Worm (Caenorhabditis elegans) whole organism, L3 larva: Measurements from ENCODE around the gene popl-1.
A peak's percentile ranks its signal among the peaks of the same experiment; 100 is the strongest.

Source experiments
- ZK546.5 ChIP-seq: sonication (generic microtip); optimal IDR thresholded peaks from 2 replicates; lab custom pipeline; 2017; ENCODE audit warnings: missing biosample characterization, missing genetic modification characterization
- aly-2 ChIP-seq: fragments of 150-350 bp; optimal IDR thresholded peaks from 2 replicates; lab custom pipeline; 2014; ENCODE audit warnings: missing biosample characterization, missing genetic modification characterization
- ama-1 ChIP-seq: fragments of 150-350 bp; optimal IDR thresholded peaks from 2 replicates; lab custom pipeline; 2018
- ceh-16 ChIP-seq: sonication (generic microtip); optimal IDR thresholded peaks from 2 replicates; lab custom pipeline; 2017; ENCODE audit warnings: missing biosample characterization, missing genetic modification characterization
- ceh-82 ChIP-seq: fragments of 150-350 bp; optimal IDR thresholded peaks from 2 replicates; lab custom pipeline; 2014; ENCODE audit warnings: missing biosample characterization, missing genetic modification characterization
- ceh-9 ChIP-seq: sonication (generic microtip); optimal IDR thresholded peaks from 2 replicates; lab custom pipeline; 2018; ENCODE audit warnings: missing biosample characterization, missing genetic modification characterization
- daf-12 ChIP-seq: fragments of 150-350 bp; optimal IDR thresholded peaks from 2 replicates; lab custom pipeline; 2014; ENCODE audit warnings: missing biosample characterization, missing genetic modification reagents, missing genetic modification characterization
- elt-2 ChIP-seq: sonication (generic microtip); optimal IDR thresholded peaks from 2 replicates; lab custom pipeline; 2016; ENCODE audit warnings: missing genetic modification reagents, mild to moderate bottlenecking, missing genetic modification characterization, missing compliant biosample characterization
- elt-3 ChIP-seq, 3 experiments: fragments of 150-350 bp in 1 of 3; sonication (generic microtip) in 2 of 3; optimal IDR thresholded peaks; 2 replicates in 2 of 3; 4 replicates in 1 of 3; lab custom pipeline; 2014 to 2017; ENCODE audit warnings: missing biosample characterization in 3 of 3, missing genetic modification characterization in 3 of 3
- eor-1 ChIP-seq, 2 experiments: fragments of 150-350 bp; optimal IDR thresholded peaks; 2 replicates each; lab custom pipeline; 2014 to 2018; ENCODE audit warnings: missing biosample characterization in 2 of 2, missing genetic modification characterization in 2 of 2
- fkh-10 ChIP-seq: sonication (generic microtip); optimal IDR thresholded peaks from 2 replicates; lab custom pipeline; 2017; ENCODE audit warnings: missing biosample characterization, missing genetic modification reagents, missing genetic modification characterization
- fkh-2 ChIP-seq: fragments of 150-350 bp; optimal IDR thresholded peaks from 2 replicates; lab custom pipeline; 2014; ENCODE audit warnings: missing biosample characterization, missing genetic modification reagents, missing genetic modification characterization
- fos-1 ChIP-seq: fragments of 150-350 bp; optimal IDR thresholded peaks from 2 replicates; lab custom pipeline; 2014; ENCODE audit warnings: missing biosample characterization, missing genetic modification characterization
- hmg-11 ChIP-seq: sonication (generic microtip); optimal IDR thresholded peaks from 2 replicates; lab custom pipeline; 2016; ENCODE audit warnings: missing genetic modification characterization, missing compliant biosample characterization
- jun-1 ChIP-seq: fragments of 150-350 bp; optimal IDR thresholded peaks from 2 replicates; lab custom pipeline; 2014; ENCODE audit warnings: missing biosample characterization, missing genetic modification reagents, missing genetic modification characterization
- lin-15B ChIP-seq: fragments of 150-350 bp; optimal IDR thresholded peaks from 2 replicates; lab custom pipeline; 2014; ENCODE audit warnings: missing biosample characterization, missing genetic modification characterization
- lin-39 ChIP-seq: fragments of 150-350 bp; optimal IDR thresholded peaks from 2 replicates; lab custom pipeline; 2018; ENCODE audit warnings: missing biosample characterization, missing genetic modification reagents, missing genetic modification characterization
- lsy-12 ChIP-seq: sonication (generic microtip); optimal IDR thresholded peaks from 2 replicates; lab custom pipeline; 2016; ENCODE audit warnings: mild to moderate bottlenecking, missing genetic modification characterization, missing compliant biosample characterization
- mdl-1 ChIP-seq: fragments of 150-350 bp; optimal IDR thresholded peaks from 2 replicates; lab custom pipeline; 2014; ENCODE audit warnings: missing biosample characterization, missing genetic modification characterization
- mml-1 ChIP-seq: fragments of 150-350 bp; sonication (generic microtip); optimal IDR thresholded peaks from 3 replicates; lab custom pipeline; 2014; ENCODE audit warnings: missing biosample characterization, missing genetic modification characterization
- nfya-1 ChIP-seq: sonication (generic microtip); optimal IDR thresholded peaks from 2 replicates; lab custom pipeline; 2017; ENCODE audit warnings: missing genetic modification characterization, mild to moderate bottlenecking, missing compliant biosample characterization, antibody characterized with exemption, moderate library complexity; ENCODE audit not compliant: insufficient read depth
- nhr-11 ChIP-seq: fragments of 150-350 bp; optimal IDR thresholded peaks from 2 replicates; lab custom pipeline; 2014; ENCODE audit warnings: missing biosample characterization, missing genetic modification characterization
- nhr-12 ChIP-seq: fragments of 150-350 bp; optimal IDR thresholded peaks from 2 replicates; lab custom pipeline; 2014; ENCODE audit warnings: missing biosample characterization, missing genetic modification characterization
- nhr-237 ChIP-seq: fragments of 150-350 bp; optimal IDR thresholded peaks from 2 replicates; lab custom pipeline; 2014; ENCODE audit warnings: missing biosample characterization, missing genetic modification characterization
- nhr-25 ChIP-seq: sonication (generic microtip); optimal IDR thresholded peaks from 2 replicates; lab custom pipeline; 2017; ENCODE audit warnings: missing biosample characterization, missing genetic modification characterization
- nhr-28 ChIP-seq: fragments of 150-350 bp; optimal IDR thresholded peaks from 2 replicates; lab custom pipeline; 2014; ENCODE audit warnings: missing biosample characterization, missing genetic modification characterization
- nhr-43 ChIP-seq: sonication (generic microtip); optimal IDR thresholded peaks from 2 replicates; lab custom pipeline; 2016; ENCODE audit warnings: mild to moderate bottlenecking, missing genetic modification characterization, missing compliant biosample characterization; ENCODE audit not compliant: poor library complexity, severe bottlenecking
- nhr-67 ChIP-seq: fragments of 150-350 bp; optimal IDR thresholded peaks from 2 replicates; lab custom pipeline; 2014; ENCODE audit warnings: missing biosample characterization, missing genetic modification characterization
- nhr-76 ChIP-seq: fragments of 150-350 bp; sonication (generic microtip); optimal IDR thresholded peaks from 5 replicates; lab custom pipeline; 2014; ENCODE audit warnings: missing biosample characterization, missing genetic modification characterization
- nhr-77 ChIP-seq: fragments of 150-350 bp; optimal IDR thresholded peaks from 2 replicates; lab custom pipeline; 2014; ENCODE audit warnings: missing biosample characterization, missing genetic modification characterization
- pha-4 ChIP-seq: fragments of 150-350 bp; optimal IDR thresholded peaks from 2 replicates; lab custom pipeline; 2014; ENCODE audit warnings: missing biosample characterization, missing genetic modification reagents, missing genetic modification characterization
- pqm-1 ChIP-seq: fragments of 150-350 bp; optimal IDR thresholded peaks from 2 replicates; lab custom pipeline; 2017; ENCODE audit warnings: missing biosample characterization, missing genetic modification characterization, inconsistent platforms
- sea-2 ChIP-seq: fragments of 150-350 bp; sonication (generic microtip); optimal IDR thresholded peaks from 4 replicates; lab custom pipeline; 2014; ENCODE audit warnings: missing biosample characterization, missing genetic modification reagents, missing genetic modification characterization
- skn-1 ChIP-seq: fragments of 150-350 bp; optimal IDR thresholded peaks from 2 replicates; lab custom pipeline; 2014; ENCODE audit warnings: missing biosample characterization, missing genetic modification characterization
- tbx-2 ChIP-seq: sonication (generic microtip); optimal IDR thresholded peaks from 2 replicates; lab custom pipeline; 2016; ENCODE audit warnings: mild to moderate bottlenecking, missing genetic modification characterization, missing compliant biosample characterization
- unc-39 ChIP-seq: sonication (generic microtip); optimal IDR thresholded peaks from 4 replicates; lab custom pipeline; 2017; ENCODE audit warnings: missing biosample characterization, missing genetic modification characterization
- zag-1 ChIP-seq: fragments of 150-350 bp; optimal IDR thresholded peaks from 2 replicates; lab custom pipeline; 2014; ENCODE audit warnings: missing biosample characterization, missing genetic modification characterization
- ztf-11 ChIP-seq: fragments of 150-350 bp; optimal IDR thresholded peaks from 2 replicates; lab custom pipeline; 2014; ENCODE audit warnings: missing biosample characterization, missing genetic modification characterization
- ztf-4 ChIP-seq: fragments of 150-350 bp; optimal IDR thresholded peaks from 2 replicates; lab custom pipeline; 2014; ENCODE audit warnings: missing biosample characterization, missing genetic modification characterization

Gene popl-1

DNA sequence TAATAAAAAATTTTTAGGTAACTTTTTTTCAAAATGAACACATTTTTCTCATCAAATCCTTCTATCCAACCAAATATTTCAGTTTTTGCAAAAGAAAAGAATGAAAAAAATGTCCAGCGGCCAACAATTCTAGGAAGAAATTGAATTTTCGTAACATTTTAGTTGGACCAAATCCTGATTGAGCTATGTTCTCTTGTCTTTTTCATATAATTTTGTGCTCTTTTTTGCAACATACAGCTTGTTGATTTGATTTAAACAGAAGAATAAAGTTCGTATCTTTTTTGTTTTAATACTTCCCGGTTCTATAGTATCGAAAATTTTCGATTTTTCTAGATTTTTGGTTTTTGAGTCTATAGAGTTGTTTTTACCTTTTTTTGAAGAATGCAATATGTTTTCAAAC is 31.3 kb downstream of the popl-1 start:
- no peak for TF ChIP-seq nhr-43
- peak; percentile 59 for TF ChIP-seq fkh-10 (GFP tag; lab: Kevin White, UChicago)

DNA sequence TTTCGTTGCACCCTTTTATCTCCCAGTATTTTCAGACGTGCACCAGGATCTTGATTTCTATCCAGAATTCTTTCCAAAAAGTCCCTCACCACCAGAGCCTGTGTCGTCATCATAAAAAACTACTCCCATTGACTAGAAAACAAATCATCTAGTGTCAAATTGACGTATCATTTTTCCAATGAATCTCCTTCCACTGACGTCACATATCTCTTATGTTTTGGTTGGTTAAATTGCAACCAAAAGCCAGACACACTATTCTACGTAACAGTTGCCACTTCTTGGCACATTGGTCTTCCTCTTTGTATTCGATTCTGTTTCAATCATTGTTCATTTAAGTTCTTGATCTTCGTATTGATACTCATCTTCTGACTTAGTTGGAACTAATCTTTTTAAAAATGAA is 32.6 kb downstream of the popl-1 start:
- TF ChIP-seq nfya-1 (peak; percentile 22), nhr-11 (peak; percentile 31), lsy-12 (no peak)

- peak; percentile 2 to 100 (median 82) for TF ChIP-seq elt-3 (tag; optimal IDR thresholded peaks at IDR 0.05; lab: Kevin White, UChicago)
- TF ChIP-seq nhr-76, result no peak
- no peak for TF ChIP-seq mdl-1 (tag; lab: Kevin White, UChicago)
- no peak for TF ChIP-seq nhr-12 (tag; lab: Kevin White, UChicago)
- no peak for TF ChIP-seq zag-1 (tag; lab: Kevin White, UChicago)
- TF ChIP-seq ceh-9, result no peak
- TF ChIP-seq ceh-16 (tag; lab: Kevin White, UChicago), result no peak
- TF ChIP-seq lin-15B (tag; lab: Kevin White, UChicago), result no peak
- no peak for TF ChIP-seq nhr-77
- TF ChIP-seq mml-1 (tag; lab: Kevin White, UChicago), result no peak
- TF ChIP-seq lin-39 (tag; lab: Kevin White, UChicago), result no peak
- TF ChIP-seq eor-1 (tag; optimal IDR thresholded peaks at IDR 0.05; lab: Kevin White, UChicago), result no peak
- TF ChIP-seq nhr-43, result peak; percentile 70
- peak; percentile 95 for TF ChIP-seq elt-2 (tag; lab: Kevin White, UChicago)
- TF ChIP-seq nhr-25, result peak; percentile 73
- peak; percentile 85 for TF ChIP-seq pqm-1
- TF ChIP-seq nhr-237, result no peak
- no peak for TF ChIP-seq daf-12
- no peak for TF ChIP-seq hmg-11 (tag; lab: Kevin White, UChicago)
- no peak for TF ChIP-seq ztf-11 (tag; lab: Kevin White, UChicago)
- TF ChIP-seq sea-2 (GFP tag; lab: Kevin White, UChicago), result no peak
- TF ChIP-seq ZK546.5 (tag; lab: Kevin White, UChicago), result no peak
- TF ChIP-seq ztf-4 (tag; lab: Kevin White, UChicago), result no peak
- no peak for TF ChIP-seq tbx-2 (tag; lab: Kevin White, UChicago)
- TF ChIP-seq nhr-67 (tag; lab: Kevin White, UChicago), result no peak
- peak; percentile 11 for TF ChIP-seq skn-1 (tag; lab: Kevin White, UChicago)
- peak; percentile 20 for TF ChIP-seq jun-1 (tag; lab: Kevin White, UChicago)
- TF ChIP-seq nhr-28 (tag; lab: Kevin White, UChicago), result no peak
- TF ChIP-seq pha-4, result peak; percentile 32
- no peak for TF ChIP-seq ama-1 (lab: Kevin White, UChicago)
- TF ChIP-seq unc-39 (tag; lab: Kevin White, UChicago), result no peak
- no peak for TF ChIP-seq fkh-2 (tag; lab: Kevin White, UChicago)
- no peak for TF ChIP-seq nfya-1
- no peak for TF ChIP-seq lsy-12
- TF ChIP-seq fkh-10 (GFP tag; lab: Kevin White, UChicago), result no peak
- no peak for TF ChIP-seq fos-1
Observed at ce11 chrIII:6396381-6396780, 34.4 kb downstream of the popl-1 start.

ce11 chrIII:6395706-6396232 is 35.0 kb downstream of the popl-1 start, which contains the start of gene oatr-1:
oatr-1 (minus strand) TSS chrIII:6396182.
- TF ChIP-seq ceh-82 (tag; lab: Kevin White, UChicago), result no peak
- TF ChIP-seq daf-12, result no peak
- TF ChIP-seq hmg-11 (tag; lab: Kevin White, UChicago), result no peak
- no peak for TF ChIP-seq aly-2 (tag; lab: Kevin White, UChicago)
